Fruit fly (Drosophila melanogaster) whole organism: ENCODE measurements around the gene eloF.

Experiments
- CG8478 ChIP-seq: fragments of >200 bp; optimal IDR thresholded peaks from 2 replicates; lab custom pipeline; 2018; ENCODE audit warnings: inconsistent platforms
- Dll ChIP-seq: fragments of >200 bp; optimal IDR thresholded peaks from 2 replicates; lab custom pipeline; 2017
- EcR ChIP-seq, 2 experiments: fragments of >200 bp; optimal IDR thresholded peaks; 2 replicates each; lab custom pipeline; 2017; ENCODE audit warnings: missing biosample characterization in 2 of 2, missing genetic modification characterization in 2 of 2, missing genetic modification reagents in 2 of 2
- pan ChIP-seq: fragments of >200 bp; optimal IDR thresholded peaks from 2 replicates; lab custom pipeline; 2017
- psq ChIP-seq: fragments of >200 bp; optimal IDR thresholded peaks from 2 replicates; lab custom pipeline; 2017
- usp ChIP-seq: fragments of >200 bp; optimal IDR thresholded peaks from 2 replicates; lab custom pipeline; 2017; ENCODE audit warnings: missing biosample characterization, missing genetic modification characterization, mixed read lengths

eloF gene

dm6 chr3R:9813861-9814260 is at the start of gene eloF:
Gene eloF (plus strand): TSS chr3R:9814161.
- no peak for TF ChIP-seq usp (GFP tag; lab: Kevin White, UChicago)
- TF ChIP-seq psq (lab: Kevin White, UChicago): no peak
- no peak for TF ChIP-seq CG8478 (lab: Kevin White, UChicago)
- TF ChIP-seq EcR (GFP tag; optimal IDR thresholded peaks at IDR 0.05; lab: Kevin White, UChicago): no peak
- no peak for TF ChIP-seq Dll (lab: Kevin White, UChicago)
- no peak for TF ChIP-seq pan (lab: Kevin White, UChicago)

- no peak for TF ChIP-seq usp (GFP tag; lab: Kevin White, UChicago)
- TF ChIP-seq Dll (lab: Kevin White, UChicago): no peak
- no peak for TF ChIP-seq EcR (GFP tag; optimal IDR thresholded peaks at IDR 0.05; lab: Kevin White, UChicago)
- TF ChIP-seq psq (lab: Kevin White, UChicago): no peak
- TF ChIP-seq pan (lab: Kevin White, UChicago): no peak
Measured at dm6 chr3R:9767620-9768592, 46.1 kb upstream of the eloF start, which contains the start of gene Naa80. Gene Naa80 (plus strand): TSS chr3R:9767834.

DNA sequence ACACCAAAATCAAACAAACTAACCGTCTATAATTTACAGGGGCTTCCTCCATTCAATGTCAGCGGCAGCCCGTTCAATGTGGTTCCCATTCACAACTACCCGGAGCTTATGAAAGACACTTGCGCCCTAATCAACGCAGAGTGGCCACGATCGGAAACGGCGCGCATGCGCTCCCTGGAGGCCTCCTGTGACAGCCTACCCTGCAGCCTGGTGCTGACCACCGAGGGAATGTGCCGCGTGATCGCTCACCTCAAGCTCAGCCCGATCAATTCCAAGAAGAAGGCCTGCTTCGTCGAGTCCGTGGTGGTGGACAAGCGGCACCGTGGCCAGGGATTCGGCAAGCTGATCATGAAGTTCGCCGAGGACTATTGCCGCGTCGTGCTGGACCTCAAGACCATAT is 45.1 kb upstream of the eloF start, which contains the start of gene MED6:
Gene MED6, minus strand, starts transcription at position 101 of the 400 bp plus-strand sequence.
- TF ChIP-seq pan (lab: Kevin White, UChicago): no peak
- TF ChIP-seq usp (GFP tag; lab: Kevin White, UChicago): no peak
- no peak for TF ChIP-seq psq (lab: Kevin White, UChicago)
- TF ChIP-seq EcR (GFP tag; optimal IDR thresholded peaks at IDR 0.05; lab: Kevin White, UChicago): no peak
- no peak for TF ChIP-seq CG8478 (lab: Kevin White, UChicago)
- no peak for TF ChIP-seq Dll (lab: Kevin White, UChicago)

DNA sequence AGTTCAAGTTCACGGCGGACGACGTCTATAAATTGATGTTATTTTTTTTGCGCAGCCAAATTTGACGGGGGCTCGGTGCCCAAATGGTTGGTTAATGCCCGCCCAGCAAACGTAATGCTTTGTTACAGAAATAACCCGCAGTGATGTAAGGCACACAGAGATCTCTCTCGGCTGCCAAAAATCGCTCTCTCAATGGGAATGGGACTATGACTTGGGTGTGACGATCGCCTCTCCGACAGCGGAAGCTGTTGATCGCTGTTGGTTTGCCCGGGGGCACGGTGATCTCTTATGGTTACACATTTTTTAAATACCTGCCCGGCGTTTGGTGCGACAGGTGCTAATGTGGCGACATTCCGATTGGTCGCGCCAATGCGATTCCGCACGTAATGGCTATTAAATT is 43.8 kb upstream of the eloF start:
- no peak for TF ChIP-seq EcR (GFP tag; optimal IDR thresholded peaks at IDR 0.05; lab: Kevin White, UChicago)
- no peak for TF ChIP-seq Dll (lab: Kevin White, UChicago)
- TF ChIP-seq pan (lab: Kevin White, UChicago): no peak

dm6 chr3R:9771519-9771972 is 42.4 kb upstream of the eloF start, which contains the start of gene CG9471:
Gene CG9471 (minus strand): TSS chr3R:9771542.
- no peak for TF ChIP-seq pan (lab: Kevin White, UChicago)
- TF ChIP-seq psq (lab: Kevin White, UChicago): no peak
- no peak for TF ChIP-seq CG8478 (lab: Kevin White, UChicago)
- no peak for TF ChIP-seq Dll (lab: Kevin White, UChicago)
- TF ChIP-seq usp (GFP tag; lab: Kevin White, UChicago): no peak
- TF ChIP-seq EcR (GFP tag; optimal IDR thresholded peaks at IDR 0.05; lab: Kevin White, UChicago): no peak

- TF ChIP-seq psq (lab: Kevin White, UChicago) (no peak), EcR (GFP tag; optimal IDR thresholded peaks at IDR 0.05; lab: Kevin White, UChicago) (no peak), usp (GFP tag; lab: Kevin White, UChicago) (no peak), pan (lab: Kevin White, UChicago) (no peak), Dll (lab: Kevin White, UChicago) (no peak), CG8478 (lab: Kevin White, UChicago) (no peak)
Measured at dm6 chr3R:9774147-9774546, 39.8 kb upstream of the eloF start, which contains the start of gene Whamy. Gene Whamy (minus strand): TSS chr3R:9774419.

- TF ChIP-seq usp (GFP tag; lab: Kevin White, UChicago) (no peak), EcR (GFP tag; optimal IDR thresholded peaks at IDR 0.05; lab: Kevin White, UChicago) (no peak)
Measured at dm6 chr3R:9774821-9775220, 39.1 kb upstream of the eloF start, which contains the start of gene topi. Gene topi (plus strand): TSS chr3R:9775121.

- no peak for TF ChIP-seq Dll (lab: Kevin White, UChicago)
- TF ChIP-seq EcR (GFP tag; optimal IDR thresholded peaks at IDR 0.05; lab: Kevin White, UChicago): no peak
- TF ChIP-seq psq (lab: Kevin White, UChicago): no peak
- TF ChIP-seq CG8478 (lab: Kevin White, UChicago): no peak
- TF ChIP-seq usp (GFP tag; lab: Kevin White, UChicago): no peak
- TF ChIP-seq pan (lab: Kevin White, UChicago): no peak
Measured at dm6 chr3R:9777941-9778360, 36.0 kb upstream of the eloF start, which contains the start of gene RpS29. Gene RpS29 (plus strand): TSS chr3R:9778042.

dm6 chr3R:9779764-9780163 is 34.2 kb upstream of the eloF start, which contains the start of gene CG12947:
Gene CG12947 (plus strand): TSS chr3R:9780064.
- TF ChIP-seq EcR (GFP tag; optimal IDR thresholded peaks at IDR 0.05; lab: Kevin White, UChicago): no peak
- TF ChIP-seq CG8478 (lab: Kevin White, UChicago): no peak
- no peak for TF ChIP-seq psq (lab: Kevin White, UChicago)
- no peak for TF ChIP-seq usp (GFP tag; lab: Kevin White, UChicago)
- no peak for TF ChIP-seq Dll (lab: Kevin White, UChicago)
- TF ChIP-seq pan (lab: Kevin White, UChicago): no peak

dm6 chr3R:9783240-9783917 is 30.6 kb upstream of the eloF start:
- TF ChIP-seq CG8478 (lab: Kevin White, UChicago) (no peak), Dll (lab: Kevin White, UChicago) (no peak), EcR (GFP tag; optimal IDR thresholded peaks at IDR 0.05; lab: Kevin White, UChicago) (no peak), usp (GFP tag; lab: Kevin White, UChicago) (no peak), psq (lab: Kevin White, UChicago) (no peak), pan (lab: Kevin White, UChicago) (no peak)
